Fruit fly (Drosophila melanogaster): ENCODE results near the gene CG5611.

- TF ChIP-seq tj (GFP tag; optimal IDR thresholded peaks at IDR 0.05), result no peak
- no peak for TF ChIP-seq cnc (optimal IDR thresholded peaks at IDR 0.05)
- no peak for TF ChIP-seq kay (GFP tag; ENCODE audit: borderline replicate concordance)
These were observed 27.0 kb upstream of the CG5611 start for dm6 chr3R:27662857-27663256.

All from whole organism, adult.